Worm (Caenorhabditis elegans): ENCODE results near the gene F57F4.2.
A peak's percentile ranks its signal among the peaks of the same experiment; 100 is the strongest.

ce11 chrV:6352350-6352749, 37.2 kb downstream of the F57F4.2 start:
- TF ChIP-seq lin-13 (GFP tag; optimal IDR thresholded peaks at IDR 0.05): no peak
- no peak for TF ChIP-seq madf-9 (GFP tag; conservative IDR thresholded peaks at IDR 0.05)
- no peak for TF ChIP-seq lin-39 (tag; optimal IDR thresholded peaks at IDR 0.05)
- peak in 1 of 2 experiments; percentile 32 for TF ChIP-seq mdl-1 (tag; optimal IDR thresholded peaks at IDR 0.05)
- TF ChIP-seq egl-27 (tag; optimal IDR thresholded peaks at IDR 0.05): no peak
- TF ChIP-seq snpc-1.2 (GFP tag; IDR thresholded peaks at IDR 0.05): no peak
- TF ChIP-seq mep-1 (tag; optimal IDR thresholded peaks at IDR 0.05): no peak
- no peak for TF ChIP-seq nhr-76 (tag; optimal IDR thresholded peaks at IDR 0.05)
- TF ChIP-seq zip-11 (GFP tag; IDR thresholded peaks at IDR 0.05): no peak
- no peak for TF ChIP-seq nhr-6 (tag; optimal IDR thresholded peaks at IDR 0.05)
- no peak for TF ChIP-seq hmg-1.1 (GFP tag; IDR thresholded peaks at IDR 0.05)

All from whole organism, L4 larva.